Fruit fly (Drosophila melanogaster): ENCODE results near the gene tgo.
A peak's percentile ranks its signal among the peaks of the same experiment; 100 is the strongest.

The tgo gene

dm6 chr3R:9031797-9032418 lies 12.1 kb upstream of the tgo start (continued):
- TF ChIP-seq fd102C (GFP tag; optimal IDR thresholded peaks at IDR 0.05): no peak
- TF ChIP-seq Sin3A (optimal IDR thresholded peaks at IDR 0.05): no peak
- peak; percentile 88 for TF ChIP-seq ara (GFP tag; IDR thresholded peaks at IDR 0.05)
- TF ChIP-seq org-1 (GFP tag; optimal IDR thresholded peaks at IDR 0.05): peak; percentile 87
- peak; percentile 77; the same call in 1 of the 3 replicates for TF ChIP-seq CG2199 (GFP tag; IDR thresholded peaks at IDR 0.05)
- peak; percentile 79 for TF ChIP-seq Antp (GFP tag; optimal IDR thresholded peaks at IDR 0.05)
- peak; percentile 87 for TF ChIP-seq ind (GFP tag; optimal IDR thresholded peaks at IDR 0.05)
- peak; percentile 88 for TF ChIP-seq HHEX (GFP tag; optimal IDR thresholded peaks at IDR 0.05)
- peak; percentile 86 for TF ChIP-seq CG12219 (GFP tag; optimal IDR thresholded peaks at IDR 0.05)
- TF ChIP-seq CG6175 (GFP tag; IDR thresholded peaks at IDR 0.05): peak; percentile 74; the same call in 2 of the 3 replicates
- TF ChIP-seq Dp (GFP tag; optimal IDR thresholded peaks at IDR 0.05): no peak
- peak; percentile 78 to 89 for TF ChIP-seq dpn (GFP tag; optimal IDR thresholded peaks at IDR 0.05)
- peak; percentile 55 for TF ChIP-seq Atf-2 (GFP tag; optimal IDR thresholded peaks at IDR 0.05)
- TF ChIP-seq Usf (GFP tag; optimal IDR thresholded peaks at IDR 0.05): peak; percentile 64
- TF ChIP-seq phol (tag; optimal IDR thresholded peaks at IDR 0.05): peak; percentile 83
- TF ChIP-seq luna (GFP tag; optimal IDR thresholded peaks at IDR 0.05): peak; percentile 42
- TF ChIP-seq sim (GFP tag; IDR thresholded peaks at IDR 0.05): no peak
- TF ChIP-seq CG43689 (GFP tag; IDR thresholded peaks at IDR 0.05): peak; percentile 86
- TF ChIP-seq mld (GFP tag; IDR thresholded peaks at IDR 0.05; ENCODE audit: partially characterized antibody): no peak
- TF ChIP-seq CG9797 (GFP tag; optimal IDR thresholded peaks at IDR 0.05): no peak
- TF ChIP-seq lbe (GFP tag; optimal IDR thresholded peaks at IDR 0.05): peak; percentile 92
- peak; percentile 69 for TF ChIP-seq fd64A (GFP tag; optimal IDR thresholded peaks at IDR 0.05)
- TF ChIP-seq CG4404 (GFP tag; IDR thresholded peaks at IDR 0.05): peak; percentile 69
- peak; percentile 72 to 91 for TF ChIP-seq Hr51 (GFP tag; optimal IDR thresholded peaks at IDR 0.05)
- no peak for TF ChIP-seq zen2 (GFP tag; IDR thresholded peaks at IDR 0.05; ENCODE audit: partially characterized antibody)
- TF ChIP-seq CG10431 (GFP tag; optimal IDR thresholded peaks at IDR 0.05): no peak
- peak; percentile 67 for TF ChIP-seq Dad (GFP tag; optimal IDR thresholded peaks at IDR 0.05)
- peak; percentile 18 for TF ChIP-seq p53 (GFP tag; optimal IDR thresholded peaks at IDR 0.05)
- peak; percentile 65 for TF ChIP-seq ro (GFP tag; IDR thresholded peaks at IDR 0.05)
- TF ChIP-seq dmrt99B (tag; optimal IDR thresholded peaks at IDR 0.05): peak; percentile 93
- TF ChIP-seq CG17328 (GFP tag; IDR thresholded peaks at IDR 0.05): peak; percentile 92
- TF ChIP-seq Chrac-16 (GFP tag; optimal IDR thresholded peaks at IDR 0.05): peak; percentile 82
- TF ChIP-seq tll (GFP tag; optimal IDR thresholded peaks at IDR 0.05): no peak
- peak; percentile 88 for TF ChIP-seq chm (GFP tag; IDR thresholded peaks at IDR 0.05)
- peak; percentile 78 for TF ChIP-seq ssp (GFP tag; IDR thresholded peaks at IDR 0.05)
- no peak for TF ChIP-seq unc-4 (GFP tag; IDR thresholded peaks at IDR 0.05; ENCODE audit: partially characterized antibody)
- TF ChIP-seq ato (GFP tag; IDR thresholded peaks at IDR 0.05; ENCODE audit: partially characterized antibody): no peak
- TF ChIP-seq CG4730 (GFP tag; IDR thresholded peaks at IDR 0.05): peak; percentile 91
- TF ChIP-seq sqz (GFP tag; optimal IDR thresholded peaks at IDR 0.05): peak; percentile 95
- TF ChIP-seq CG1602 (GFP tag; optimal IDR thresholded peaks at IDR 0.05): peak; percentile 82
- TF ChIP-seq lab (GFP tag; optimal IDR thresholded peaks at IDR 0.05): peak; percentile 95
- peak; percentile 98 for TF ChIP-seq tgo (GFP tag; IDR thresholded peaks at IDR 0.05)
- peak; percentile 18 for TF ChIP-seq ftz-f1 (GFP tag; optimal IDR thresholded peaks at IDR 0.05)
- peak; percentile 86 for TF ChIP-seq E2f1 (GFP tag; IDR thresholded peaks at IDR 0.05)
- TF ChIP-seq run (tag; optimal IDR thresholded peaks at IDR 0.05): peak; percentile 79
- TF ChIP-seq CG17912 (GFP tag; optimal IDR thresholded peaks at IDR 0.05): no peak
- peak; percentile 47 for TF ChIP-seq CG3995 (GFP tag; optimal IDR thresholded peaks at IDR 0.05)
- peak; percentile 68 for TF ChIP-seq CG13123 (GFP tag; optimal IDR thresholded peaks at IDR 0.05)
- TF ChIP-seq Gsc (GFP tag; IDR thresholded peaks at IDR 0.05): no peak
- TF ChIP-seq CG12391 (tag; optimal IDR thresholded peaks at IDR 0.05): peak; percentile 89

Data from whole organism, embryonic.